Worm (Caenorhabditis elegans) whole organism, mixed stage, embryonic: ENCODE measurements around the gene emc-3.

Experiments used
- M03D4.4 ChIP-seq: sonication (generic microtip); optimal IDR thresholded peaks from 2 replicates; lab custom pipeline; 2017; ENCODE audit warnings: mild to moderate bottlenecking, missing genetic modification characterization, missing compliant biosample characterization
- bed-3 ChIP-seq: fragments of 200-800 bp; sonication (Bioruptor generic); optimal IDR thresholded peaks from 3 replicates; lab custom pipeline; 2018; ENCODE audit warnings: mild to moderate bottlenecking, missing genetic modification characterization, moderate library complexity, missing compliant biosample characterization
- blmp-1 ChIP-seq: fragments of 150-350 bp; optimal IDR thresholded peaks from 2 replicates; lab custom pipeline; 2014; ENCODE audit warnings: missing biosample characterization, missing genetic modification characterization
- ceh-39 ChIP-seq: fragments of 150-350 bp; optimal IDR thresholded peaks from 2 replicates; lab custom pipeline; 2014; ENCODE audit warnings: missing biosample characterization, missing genetic modification characterization
- ceh-43 ChIP-seq: fragments of 200-800 bp; sonication (Bioruptor generic); optimal IDR thresholded peaks from 2 replicates; lab custom pipeline; 2018; ENCODE audit warnings: mild to moderate bottlenecking, missing genetic modification characterization, moderate library complexity, missing compliant biosample characterization
- ceh-83 ChIP-seq: fragments of 200-800 bp; sonication (Bioruptor generic); optimal IDR thresholded peaks from 2 replicates; lab custom pipeline; 2018; ENCODE audit warnings: mild to moderate bottlenecking, missing genetic modification characterization, missing compliant biosample characterization
- ces-1 ChIP-seq: fragments of 150-350 bp; optimal IDR thresholded peaks from 2 replicates; lab custom pipeline; 2014; ENCODE audit warnings: missing biosample characterization, missing genetic modification reagents, missing genetic modification characterization
- cnd-1 ChIP-seq: fragments of 200-800 bp; sonication (Bioruptor generic); optimal IDR thresholded peaks from 2 replicates; lab custom pipeline; 2018; ENCODE audit warnings: mild to moderate bottlenecking, missing genetic modification characterization, missing compliant biosample characterization
- elt-1 ChIP-seq: sonication (generic microtip); optimal IDR thresholded peaks from 2 replicates; lab custom pipeline; 2017; ENCODE audit warnings: missing genetic modification characterization, mild to moderate bottlenecking, missing compliant biosample characterization, antibody characterized with exemption, moderate library complexity, borderline replicate concordance; ENCODE audit not compliant: insufficient read depth
- flh-1 ChIP-seq: fragments of 200-800 bp; sonication (Bioruptor generic); optimal IDR thresholded peaks from 2 replicates; lab custom pipeline; 2018; ENCODE audit warnings: mild to moderate bottlenecking, missing genetic modification characterization, moderate library complexity, missing compliant biosample characterization
- ham-2 ChIP-seq: fragments of 200-800 bp; sonication (Bioruptor generic); optimal IDR thresholded peaks from 2 replicates; lab custom pipeline; 2018; ENCODE audit warnings: mild to moderate bottlenecking, missing genetic modification characterization, missing compliant biosample characterization
- hlh-1 ChIP-seq: fragments of 150-350 bp; optimal IDR thresholded peaks from 2 replicates; lab custom pipeline; 2014; ENCODE audit warnings: missing biosample characterization, missing genetic modification reagents, missing genetic modification characterization
- lin-13 ChIP-seq: fragments of 150-350 bp; optimal IDR thresholded peaks from 2 replicates; lab custom pipeline; 2014; ENCODE audit warnings: missing biosample characterization, missing genetic modification characterization
- lin-32 ChIP-seq: fragments of 200-800 bp; sonication (Bioruptor generic); optimal IDR thresholded peaks from 2 replicates; lab custom pipeline; 2018; ENCODE audit warnings: mild to moderate bottlenecking, missing genetic modification characterization, missing compliant biosample characterization
- lsy-2 ChIP-seq: fragments of 150-350 bp; optimal IDR thresholded peaks from 2 replicates; lab custom pipeline; 2014; ENCODE audit warnings: missing biosample characterization, missing genetic modification characterization
- mab-5 ChIP-seq: fragments of 150-350 bp; optimal IDR thresholded peaks from 2 replicates; lab custom pipeline; 2014; ENCODE audit warnings: missing biosample characterization, missing genetic modification characterization
- mep-1 ChIP-seq: fragments of 150-350 bp; optimal IDR thresholded peaks from 2 replicates; lab custom pipeline; 2017; ENCODE audit warnings: missing biosample characterization, missing genetic modification reagents, missing genetic modification characterization, inconsistent platforms
- mls-2 ChIP-seq: sonication (generic microtip); optimal IDR thresholded peaks from 2 replicates; lab custom pipeline; 2016; ENCODE audit warnings: mild to moderate bottlenecking, missing genetic modification characterization, moderate library complexity, missing compliant biosample characterization
- nhr-12 ChIP-seq: fragments of 150-350 bp; optimal IDR thresholded peaks from 2 replicates; lab custom pipeline; 2014; ENCODE audit warnings: missing biosample characterization, missing genetic modification characterization
- nhr-2 ChIP-seq: fragments of 150-350 bp; optimal IDR thresholded peaks from 2 replicates; lab custom pipeline; 2014; ENCODE audit warnings: missing biosample characterization, missing genetic modification characterization
- nhr-237 ChIP-seq: fragments of 150-350 bp; optimal IDR thresholded peaks from 2 replicates; lab custom pipeline; 2014; ENCODE audit warnings: missing biosample characterization, missing genetic modification characterization
- nhr-76 ChIP-seq: sonication (generic microtip); optimal IDR thresholded peaks from 2 replicates; lab custom pipeline; 2017; ENCODE audit warnings: missing biosample characterization, missing genetic modification characterization
- pha-4 ChIP-seq: fragments of 150-350 bp; optimal IDR thresholded peaks from 2 replicates; lab custom pipeline; 2018; ENCODE audit warnings: missing biosample characterization, missing genetic modification reagents, missing genetic modification characterization
- sem-2 ChIP-seq: fragments of 200-800 bp; sonication (Bioruptor generic); optimal IDR thresholded peaks from 2 replicates; lab custom pipeline; 2018; ENCODE audit warnings: mild to moderate bottlenecking, missing genetic modification characterization, missing compliant biosample characterization
- snpc-4 ChIP-seq: fragments of 150-350 bp; optimal IDR thresholded peaks from 2 replicates; lab custom pipeline; 2014; ENCODE audit warnings: missing biosample characterization, missing genetic modification characterization
- tbx-8 ChIP-seq: fragments of 200-800 bp; sonication (Bioruptor generic); optimal IDR thresholded peaks from 2 replicates; lab custom pipeline; 2018; ENCODE audit warnings: mild to moderate bottlenecking, missing genetic modification characterization, moderate library complexity, missing compliant biosample characterization
- unc-120 ChIP-seq: sonication (generic microtip); optimal IDR thresholded peaks from 2 replicates; lab custom pipeline; 2017; ENCODE audit warnings: missing genetic modification characterization, missing compliant biosample characterization; ENCODE audit not compliant: poor library complexity, severe bottlenecking
- unc-39 ChIP-seq: fragments of 150-350 bp; optimal IDR thresholded peaks from 2 replicates; lab custom pipeline; 2014; ENCODE audit warnings: missing biosample characterization, missing genetic modification characterization
- unc-62 ChIP-seq: fragments of 150-350 bp; optimal IDR thresholded peaks from 2 replicates; lab custom pipeline; 2014; ENCODE audit warnings: missing biosample characterization, missing genetic modification reagents, missing genetic modification characterization
- zip-8 ChIP-seq: fragments of 150-350 bp; optimal IDR thresholded peaks from 2 replicates; lab custom pipeline; 2014; ENCODE audit warnings: missing biosample characterization, missing genetic modification characterization

The emc-3 gene

DNA sequence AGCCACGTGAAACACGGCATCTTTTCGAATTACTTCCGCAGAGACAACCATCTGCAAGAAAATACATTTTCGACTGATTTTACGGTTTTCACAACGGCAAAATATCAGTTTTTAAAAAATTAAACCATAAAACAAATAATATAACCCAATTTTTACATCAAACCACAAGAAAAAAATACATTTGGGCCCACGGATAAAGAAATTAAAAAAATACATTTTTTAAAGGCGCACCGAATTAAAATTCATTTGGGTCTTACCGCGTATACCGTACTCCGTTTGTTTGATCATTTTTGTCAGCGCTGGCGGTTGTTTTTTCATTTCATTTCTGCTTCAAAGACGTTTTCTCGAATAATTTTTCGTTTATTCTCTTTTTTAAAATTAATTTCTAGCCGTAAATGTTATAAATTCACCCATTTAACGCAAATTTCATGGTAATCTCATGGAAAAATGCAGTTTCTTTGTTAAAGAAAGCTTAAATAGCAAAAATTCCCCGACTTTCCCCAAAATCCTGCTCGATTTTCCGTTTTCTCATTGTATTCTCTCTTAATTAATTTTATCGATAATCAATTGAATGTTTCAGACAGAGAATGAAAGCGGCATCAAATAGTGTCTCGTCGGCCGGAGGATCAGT is 28.5 kb downstream of the emc-3 start, which contains the start of the genes rec-8 and mex-5:
TSS of gene rec-8 (minus strand) at position 51 of the 631 bp plus-strand sequence.
TSS of gene mex-5 (plus strand) at position 581 of the 631 bp plus-strand sequence.
- TF ChIP-seq ceh-39 (tag; lab: Kevin White, UChicago) (no peak), lsy-2 (tag; lab: Kevin White, UChicago) (peak; percentile 74)

DNA sequence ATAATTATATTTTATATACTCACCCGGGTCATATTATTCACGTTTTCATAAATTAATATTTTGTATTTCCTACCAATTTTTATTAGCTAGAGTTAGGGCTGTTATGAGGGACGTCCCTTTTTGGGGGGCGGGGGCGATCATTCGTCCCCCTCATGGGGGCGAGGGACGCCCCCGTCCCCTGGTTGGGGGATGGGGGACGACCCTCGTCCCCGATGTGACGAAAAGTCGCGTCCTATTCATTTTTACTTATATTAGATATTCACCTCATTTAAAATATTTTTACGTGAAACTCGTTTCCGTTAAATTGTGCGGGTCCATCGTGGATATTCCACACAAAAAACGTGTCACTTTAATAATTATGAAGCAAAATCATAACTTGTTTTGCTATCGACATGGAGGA is 33.1 kb downstream of the emc-3 start, which contains the start of gene W02A2.12:
TSS of gene W02A2.12 (minus strand) at position 240 of the 400 bp plus-strand sequence.
- TF ChIP-seq nhr-12 (tag; lab: Kevin White, UChicago) (no peak), blmp-1 (tag; lab: Kevin White, UChicago) (no peak), lin-32 (GFP tag; lab: Kevin White, UChicago) (no peak), mep-1 (tag; lab: Kevin White, UChicago) (no peak), mab-5 (no peak), bed-3 (GFP tag; lab: Kevin White, UChicago) (no peak), cnd-1 (tag; lab: Kevin White, UChicago) (no peak), snpc-4 (tag; lab: Kevin White, UChicago) (no peak), nhr-76 (tag; lab: Kevin White, UChicago) (no peak), ces-1 (GFP tag; lab: Kevin White, UChicago) (no peak), ceh-39 (tag; lab: Kevin White, UChicago) (no peak), mls-2 (no peak), ceh-83 (no peak), nhr-2 (tag; lab: Kevin White, UChicago) (no peak), M03D4.4 (tag; lab: Kevin White, UChicago) (no peak), unc-39 (tag; lab: Kevin White, UChicago) (no peak), sem-2 (no peak)
- TF ChIP-seq, all 35 proteins: peak for 0

- no peak for TF ChIP-seq M03D4.4 (tag; lab: Kevin White, UChicago)
These were observed 34.4 kb downstream of the emc-3 start, which contains the start of gene W02A2.9 for ce11 chrIV:13347232-13347715. TSS of gene W02A2.9 (plus strand) at chrIV:13347665.

ce11 chrIV:13346078-13346477 is 35.6 kb downstream of the emc-3 start:
- TF ChIP-seq nhr-12 (tag; lab: Kevin White, UChicago): no peak
- no peak for TF ChIP-seq unc-120
- TF ChIP-seq ceh-39 (tag; lab: Kevin White, UChicago): no peak
- no peak for TF ChIP-seq flh-1
- TF ChIP-seq unc-62 (GFP tag; lab: Kevin White, UChicago): no peak
- TF ChIP-seq zip-8 (tag; lab: Kevin White, UChicago): no peak
- TF ChIP-seq lin-32 (GFP tag; lab: Kevin White, UChicago): no peak
- no peak for TF ChIP-seq hlh-1

DNA sequence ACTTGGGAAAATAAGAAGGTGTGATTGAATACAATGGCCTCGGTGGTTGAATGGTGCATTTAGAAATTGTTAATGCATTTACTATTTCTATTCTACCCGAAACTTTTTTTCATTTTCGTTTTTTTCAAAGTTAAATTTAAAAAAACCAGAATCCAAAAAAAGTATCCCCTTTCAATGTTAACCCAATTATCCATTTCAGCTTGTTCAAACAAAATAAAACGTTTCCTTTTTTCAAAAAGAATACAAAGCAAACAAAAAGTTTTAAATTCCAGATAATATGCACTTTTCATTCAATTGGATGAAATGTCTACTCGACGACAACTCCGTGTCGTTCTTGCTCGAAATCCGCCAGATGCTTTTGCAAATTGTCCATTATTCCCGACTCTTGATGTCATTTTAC is 39.2 kb downstream of the emc-3 start, which contains the start of gene W02A2.5:
TSS of gene W02A2.5 (plus strand) at position 301 of the 400 bp plus-strand sequence.
- TF ChIP-seq hlh-1 (no peak), ceh-43 (GFP tag; lab: Kevin White, UChicago) (no peak), ceh-83 (no peak), mep-1 (tag; lab: Kevin White, UChicago) (no peak), unc-120 (no peak), unc-39 (tag; lab: Kevin White, UChicago) (no peak), elt-1 (tag; lab: Kevin White, UChicago) (no peak), mab-5 (no peak), nhr-12 (tag; lab: Kevin White, UChicago) (no peak), lin-13 (tag; lab: Kevin White, UChicago) (no peak), tbx-8 (GFP tag; lab: Kevin White, UChicago) (no peak), snpc-4 (tag; lab: Kevin White, UChicago) (no peak), nhr-2 (tag; lab: Kevin White, UChicago) (no peak), cnd-1 (tag; lab: Kevin White, UChicago) (no peak), nhr-237 (tag; lab: Kevin White, UChicago) (no peak), ceh-39 (tag; lab: Kevin White, UChicago) (no peak), lsy-2 (tag; lab: Kevin White, UChicago) (no peak), nhr-76 (tag; lab: Kevin White, UChicago) (no peak), pha-4 (tag; lab: Kevin White, UChicago) (no peak), ham-2 (GFP tag; lab: Kevin White, UChicago) (no peak)
